Worm (Caenorhabditis elegans) whole organism, late embryonic: ENCODE measurements around the gene math-15.

Experiments
- C38D4.7 ChIP-seq: fragments of 200-800 bp; sonication (Bioruptor generic); optimal IDR thresholded peaks from 2 replicates; lab custom pipeline; 2018; ENCODE audit warnings: mild to moderate bottlenecking, missing genetic modification characterization, moderate library complexity, missing compliant biosample characterization
- T23F11.4 ChIP-seq: fragments of 200-800 bp; sonication (Bioruptor generic); optimal IDR thresholded peaks from 2 replicates; lab custom pipeline; 2018; ENCODE audit warnings: mild to moderate bottlenecking, missing genetic modification characterization, missing compliant biosample characterization
- ahr-1 ChIP-seq: sonication (generic microtip); optimal IDR thresholded peaks from 2 replicates; lab custom pipeline; 2016; ENCODE audit warnings: missing genetic modification characterization, missing compliant biosample characterization
- ceh-19 ChIP-seq: fragments of 200-800 bp; sonication (Bioruptor generic); optimal IDR thresholded peaks from 2 replicates; lab custom pipeline; 2018; ENCODE audit warnings: mild to moderate bottlenecking, missing genetic modification characterization, missing compliant biosample characterization
- ceh-31 ChIP-seq: sonication (generic microtip); optimal IDR thresholded peaks from 2 replicates; lab custom pipeline; 2016; ENCODE audit warnings: missing genetic modification characterization, missing compliant biosample characterization
- ceh-34 ChIP-seq: sonication (generic microtip); optimal IDR thresholded peaks from 2 replicates; lab custom pipeline; 2016; ENCODE audit warnings: mild to moderate bottlenecking, missing genetic modification characterization, missing compliant biosample characterization
- ceh-6 ChIP-seq: fragments of 200-800 bp; sonication (Bioruptor generic); optimal IDR thresholded peaks from 2 replicates; lab custom pipeline; 2018; ENCODE audit warnings: mild to moderate bottlenecking, missing genetic modification characterization, missing compliant biosample characterization
- ceh-9 ChIP-seq: sonication (generic microtip); optimal IDR thresholded peaks from 2 replicates; lab custom pipeline; 2016; ENCODE audit warnings: mild to moderate bottlenecking, missing genetic modification characterization, inconsistent platforms, missing compliant biosample characterization
- elt-2 ChIP-seq: sonication (generic microtip); optimal IDR thresholded peaks from 2 replicates; lab custom pipeline; 2016; ENCODE audit warnings: missing genetic modification reagents, missing genetic modification characterization, missing compliant biosample characterization
- ets-4 ChIP-seq: sonication (generic microtip); optimal IDR thresholded peaks from 2 replicates; lab custom pipeline; 2016; ENCODE audit warnings: missing genetic modification characterization, missing compliant biosample characterization
- eyg-1 ChIP-seq: sonication (generic microtip); optimal IDR thresholded peaks from 2 replicates; lab custom pipeline; 2016; ENCODE audit warnings: missing genotype, missing genetic modification characterization, missing compliant biosample characterization
- fax-1 ChIP-seq: sonication (generic microtip); optimal IDR thresholded peaks from 2 replicates; lab custom pipeline; 2016; ENCODE audit warnings: missing genotype, missing genetic modification characterization, missing compliant biosample characterization
- fkh-10 ChIP-seq: fragments of 150-350 bp; optimal IDR thresholded peaks from 2 replicates; lab custom pipeline; 2014; ENCODE audit warnings: missing biosample characterization, missing genetic modification reagents, missing genetic modification characterization
- gmeb-2 ChIP-seq: sonication (generic microtip); optimal IDR thresholded peaks from 2 replicates; lab custom pipeline; 2016; ENCODE audit warnings: missing genetic modification characterization, inconsistent platforms, missing compliant biosample characterization
- hlh-13 ChIP-seq: fragments of 200-800 bp; sonication (Bioruptor generic); optimal IDR thresholded peaks from 2 replicates; lab custom pipeline; 2018; ENCODE audit warnings: mild to moderate bottlenecking, missing genetic modification characterization, missing compliant biosample characterization
- hlh-30 ChIP-seq: sonication (generic microtip); optimal IDR thresholded peaks from 2 replicates; lab custom pipeline; 2017; ENCODE audit warnings: antibody characterized with exemption, missing genetic modification characterization, missing compliant biosample characterization; ENCODE audit not compliant: insufficient read depth
- hlh-8 ChIP-seq: sonication (generic microtip); optimal IDR thresholded peaks from 2 replicates; lab custom pipeline; 2016; ENCODE audit warnings: missing genotype, missing genetic modification characterization, missing compliant biosample characterization
- lim-6 ChIP-seq: sonication (generic microtip); optimal IDR thresholded peaks from 2 replicates; lab custom pipeline; 2016; ENCODE audit warnings: missing genetic modification characterization, missing compliant biosample characterization
- lin-11 ChIP-seq: fragments of 200-800 bp; sonication (Bioruptor generic); optimal IDR thresholded peaks from 2 replicates; lab custom pipeline; 2018; ENCODE audit warnings: mild to moderate bottlenecking, missing genetic modification characterization, missing compliant biosample characterization
- madf-2 ChIP-seq: sonication (generic microtip); optimal IDR thresholded peaks from 2 replicates; lab custom pipeline; 2017; ENCODE audit warnings: missing genetic modification characterization, missing compliant biosample characterization
- mec-3 ChIP-seq: sonication (generic microtip); optimal IDR thresholded peaks from 2 replicates; lab custom pipeline; 2016; ENCODE audit warnings: borderline replicate concordance, missing genetic modification characterization, missing compliant biosample characterization
- nhr-232 ChIP-seq: sonication (generic microtip); optimal IDR thresholded peaks from 2 replicates; lab custom pipeline; 2016; ENCODE audit warnings: missing genetic modification characterization, missing compliant biosample characterization
- npax-4 ChIP-seq: sonication (generic microtip); optimal IDR thresholded peaks from 2 replicates; lab custom pipeline; 2016; ENCODE audit warnings: missing genetic modification characterization, missing compliant biosample characterization
- odd-2 ChIP-seq: sonication (generic microtip); optimal IDR thresholded peaks from 2 replicates; lab custom pipeline; 2017; ENCODE audit warnings: antibody characterized with exemption, mild to moderate bottlenecking, missing genetic modification characterization, missing compliant biosample characterization
- pag-3 ChIP-seq: sonication (generic microtip); optimal IDR thresholded peaks from 2 replicates; lab custom pipeline; 2016; ENCODE audit warnings: missing compliant biosample characterization, missing genetic modification characterization, borderline replicate concordance
- pqm-1 ChIP-seq: sonication (generic microtip); optimal IDR thresholded peaks from 2 replicates; lab custom pipeline; 2016; ENCODE audit warnings: missing genetic modification characterization, missing compliant biosample characterization
- pros-1 ChIP-seq: fragments of 150-350 bp; optimal IDR thresholded peaks from 2 replicates; lab custom pipeline; 2014; ENCODE audit warnings: missing biosample characterization, missing genetic modification reagents, missing genetic modification characterization
- rnt-1 ChIP-seq: sonication (generic microtip); optimal IDR thresholded peaks from 2 replicates; lab custom pipeline; 2016; ENCODE audit warnings: missing genetic modification characterization, missing compliant biosample characterization
- sox-4 ChIP-seq: sonication (generic microtip); optimal IDR thresholded peaks from 2 replicates; lab custom pipeline; 2017; ENCODE audit warnings: mild to moderate bottlenecking, missing genetic modification characterization, inconsistent platforms, missing compliant biosample characterization
- syd-9 ChIP-seq: sonication (generic microtip); optimal IDR thresholded peaks from 2 replicates; lab custom pipeline; 2016; ENCODE audit warnings: mild to moderate bottlenecking, missing genetic modification characterization, moderate library complexity, missing compliant biosample characterization
- tbx-2 ChIP-seq: sonication (generic microtip); optimal IDR thresholded peaks from 2 replicates; lab custom pipeline; 2016; ENCODE audit warnings: missing genetic modification characterization, missing compliant biosample characterization
- ttx-3 ChIP-seq: sonication (generic microtip); optimal IDR thresholded peaks from 2 replicates; lab custom pipeline; 2016; ENCODE audit warnings: missing genetic modification reagents, missing genetic modification characterization, missing compliant biosample characterization
- zip-5 ChIP-seq: sonication (generic microtip); optimal IDR thresholded peaks from 2 replicates; lab custom pipeline; 2016; ENCODE audit warnings: missing genetic modification characterization, missing compliant biosample characterization
- ztf-16 ChIP-seq: sonication (generic microtip); optimal IDR thresholded peaks from 2 replicates; lab custom pipeline; 2017; ENCODE audit warnings: missing genetic modification characterization, missing compliant biosample characterization

math-15 gene

DNA sequence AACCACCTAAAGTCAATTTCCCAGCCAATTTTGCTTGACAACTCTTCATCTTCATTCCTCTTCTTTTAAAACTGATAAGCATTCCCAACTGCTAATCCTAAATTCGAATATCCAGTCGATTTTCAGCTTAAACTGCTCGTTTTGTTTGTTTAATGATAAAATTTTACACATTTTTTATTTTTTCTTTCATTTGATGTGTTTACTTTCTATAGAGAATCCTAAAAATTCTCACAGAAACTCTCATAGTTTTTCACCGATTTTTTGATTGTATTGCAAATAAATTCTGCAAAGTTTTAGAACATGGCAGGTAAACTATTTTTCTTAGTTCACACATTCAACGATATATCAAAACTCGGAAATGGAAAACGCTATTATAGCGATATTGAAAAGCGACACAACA is 29.6 kb downstream of the math-15 start, which contains the start of gene math-25:
TSS of gene math-25 (plus strand) at position 301 of the 400 bp plus-strand sequence.
- TF ChIP-seq lin-11 (tag; lab: Kevin White, UChicago) (no peak), lim-6 (tag; lab: Kevin White, UChicago) (no peak), fax-1 (tag; lab: Kevin White, UChicago) (no peak), C38D4.7 (GFP tag; lab: Kevin White, UChicago) (no peak), zip-5 (no peak), pag-3 (tag; lab: Kevin White, UChicago) (no peak), gmeb-2 (tag; lab: Kevin White, UChicago) (no peak), pros-1 (tag; lab: Kevin White, UChicago) (no peak), ceh-6 (GFP tag; lab: Kevin White, UChicago) (no peak), ceh-9 (tag; lab: Kevin White, UChicago) (no peak)

- no peak for TF ChIP-seq ets-4 (tag; lab: Kevin White, UChicago)
- no peak for TF ChIP-seq ceh-34
- no peak for TF ChIP-seq pqm-1 (tag; lab: Kevin White, UChicago)
- no peak for TF ChIP-seq pag-3 (tag; lab: Kevin White, UChicago)
- TF ChIP-seq T23F11.4 (GFP tag; lab: Kevin White, UChicago), result no peak
- TF ChIP-seq hlh-13 (GFP tag; lab: Kevin White, UChicago), result no peak
- no peak for TF ChIP-seq lin-11 (tag; lab: Kevin White, UChicago)
- TF ChIP-seq, all 69 proteins: peak for 0
Observed at ce11 chrII:1897936-1898335, 31.8 kb downstream of the math-15 start, which contains the start of gene C46F9.6. TSS of gene C46F9.6 (plus strand) at chrII:1898236.

ce11 chrII:1899934-1900333 is 33.8 kb downstream of the math-15 start, which contains the start of gene math-24:
TSS of gene math-24 (plus strand) at chrII:1900234.
- no peak for TF ChIP-seq npax-4 (tag; lab: Kevin White, UChicago)
- TF ChIP-seq, all 69 proteins: peak for 0

- TF ChIP-seq eyg-1 (tag; lab: Kevin White, UChicago) (no peak), ceh-9 (tag; lab: Kevin White, UChicago) (no peak), odd-2 (tag; lab: Kevin White, UChicago) (no peak), mec-3 (no peak), C38D4.7 (GFP tag; lab: Kevin White, UChicago) (no peak), fax-1 (tag; lab: Kevin White, UChicago) (no peak), ztf-16 (tag; lab: Kevin White, UChicago) (no peak), syd-9 (tag; lab: Kevin White, UChicago) (no peak), rnt-1 (no peak), tbx-2 (tag; lab: Kevin White, UChicago) (no peak), sox-4 (tag; lab: Kevin White, UChicago) (no peak), ceh-19 (no peak), T23F11.4 (GFP tag; lab: Kevin White, UChicago) (no peak), madf-2 (tag; lab: Kevin White, UChicago) (no peak)
Observed at ce11 chrII:1901981-1902380, 35.8 kb downstream of the math-15 start, which contains the start of gene math-23. TSS of gene math-23 (plus strand) at chrII:1902281.

DNA sequence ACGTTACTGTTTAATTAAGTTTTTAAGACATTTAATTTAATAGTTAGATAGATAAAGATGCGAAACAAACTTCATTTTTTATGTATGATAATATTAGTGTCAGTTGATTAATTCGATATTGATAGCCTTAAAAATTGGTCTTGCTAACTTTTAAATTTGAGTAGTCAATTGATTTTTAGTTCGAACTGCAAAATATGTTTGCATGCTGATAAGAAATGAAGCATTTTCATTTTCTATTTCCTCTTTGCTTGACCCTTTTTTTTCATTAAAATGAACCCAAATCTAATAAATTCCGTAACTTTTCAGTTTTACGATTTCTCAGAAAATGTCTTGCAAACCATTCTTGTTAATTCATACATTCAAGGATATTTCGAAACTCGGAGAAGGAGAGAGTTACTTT is 38.9 kb downstream of the math-15 start, which contains the start of gene math-22:
TSS of gene math-22 (plus strand) at position 301 of the 400 bp plus-strand sequence.
- TF ChIP-seq ttx-3 (tag; lab: Kevin White, UChicago) (no peak), rnt-1 (no peak), lin-11 (tag; lab: Kevin White, UChicago) (no peak), ceh-31 (no peak)
- TF ChIP-seq, all 69 proteins: peak for 0

DNA sequence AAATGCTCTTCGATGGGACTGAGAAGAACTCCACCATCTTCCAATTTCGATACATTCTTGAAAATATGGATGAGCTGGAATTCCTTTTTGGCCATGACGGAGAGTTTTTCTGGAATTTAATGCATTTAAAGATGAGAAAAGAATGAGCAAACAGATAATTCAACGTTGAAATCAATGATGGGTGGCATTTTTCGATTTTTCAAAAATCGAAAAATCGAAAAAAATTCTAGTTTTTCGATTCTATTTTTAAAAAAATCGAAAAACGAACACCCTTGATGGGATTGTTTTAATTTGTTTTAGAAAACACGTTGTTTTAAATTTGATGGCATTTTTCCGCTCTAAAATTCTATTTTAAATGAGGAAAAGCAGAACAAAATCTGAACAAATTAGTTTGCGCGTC is 46.6 kb downstream of the math-15 start, which contains the start of gene math-31:
TSS of gene math-31 (minus strand) at position 101 of the 400 bp plus-strand sequence.
- no peak for TF ChIP-seq T23F11.4 (GFP tag; lab: Kevin White, UChicago)
- no peak for TF ChIP-seq mec-3
- TF ChIP-seq fkh-10 (GFP tag; lab: Kevin White, UChicago), result no peak
- no peak for TF ChIP-seq tbx-2 (tag; lab: Kevin White, UChicago)
- no peak for TF ChIP-seq hlh-30 (tag; lab: Kevin White, UChicago)
- no peak for TF ChIP-seq ceh-6 (GFP tag; lab: Kevin White, UChicago)
- TF ChIP-seq nhr-232 (tag; lab: Kevin White, UChicago), result no peak
- no peak for TF ChIP-seq ceh-9 (tag; lab: Kevin White, UChicago)
- TF ChIP-seq ahr-1 (tag; lab: Kevin White, UChicago), result no peak
- no peak for TF ChIP-seq elt-2 (tag; lab: Kevin White, UChicago)
- TF ChIP-seq hlh-8, result no peak
- no peak for TF ChIP-seq hlh-13 (GFP tag; lab: Kevin White, UChicago)
